Fruit fly (Drosophila melanogaster): ENCODE data around the gene CG5906.

dm6 chr3L:11822446-11823334, 48.4 kb downstream of the CG5906 start, which contains the start of gene RpL10Ab:
- no peak for TF ChIP-seq usp (GFP tag; optimal IDR thresholded peaks at IDR 0.05)
- TF ChIP-seq pan (optimal IDR thresholded peaks at IDR 0.05), result no peak
- no peak for TF ChIP-seq CG8478 (optimal IDR thresholded peaks at IDR 0.05)

Data from whole organism.